Worm (Caenorhabditis elegans) whole organism, L4 larva: ENCODE measurements around the gene damt-1.

ENCODE experiments used
- R02D3.7 ChIP-seq: fragments of 150-350 bp; sonication (generic microtip); optimal IDR thresholded peaks from 3 replicates; lab custom pipeline; 2014; ENCODE audit warnings: missing biosample characterization, missing genetic modification characterization
- T20F7.1 ChIP-seq: fragments of 200-800 bp; sonication (Bioruptor generic); optimal IDR thresholded peaks from 2 replicates; lab custom pipeline; 2018; ENCODE audit warnings: mild to moderate bottlenecking, missing genetic modification characterization, missing compliant biosample characterization
- T26A8.4 ChIP-seq: fragments of 200-800 bp; sonication (Bioruptor generic); IDR thresholded peaks from 2 replicates; pipeline ENCODE4 v1.3.6; 2022; ENCODE audit warnings: missing genetic modification characterization, missing compliant biosample characterization
- Y48G9A.11 ChIP-seq: fragments of 200-800 bp; sonication (Bioruptor generic); IDR thresholded peaks from 2 replicates; pipeline ENCODE4 v1.3.6; 2022; ENCODE audit warnings: missing genetic modification reagents, missing genetic modification characterization, missing compliant biosample characterization
- Y5F2A.4 ChIP-seq: fragments of 200-800 bp; sonication (Bioruptor generic); optimal IDR thresholded peaks from 2 replicates; lab custom pipeline; 2018; ENCODE audit warnings: mild to moderate bottlenecking, missing genetic modification characterization, missing compliant biosample characterization
- Y75B8A.6 ChIP-seq: fragments of 200-800 bp; sonication (Bioruptor generic); IDR thresholded peaks from 2 replicates; pipeline ENCODE4 v1.3.6; 2022; ENCODE audit warnings: missing genetic modification reagents, missing genetic modification characterization, missing compliant biosample characterization
- ZK337.2 ChIP-seq: fragments of 200-800 bp; sonication (Bioruptor generic); IDR thresholded peaks from 2 replicates; pipeline ENCODE4 v1.3.6; 2022; ENCODE audit warnings: missing genetic modification reagents, missing genetic modification characterization, missing compliant biosample characterization
- ZK546.5 ChIP-seq, 2 experiments: sonication (generic microtip); optimal IDR thresholded peaks; 2 replicates each; lab custom pipeline; 2017; ENCODE audit warnings: missing biosample characterization in 2 of 2, missing genetic modification characterization in 2 of 2
- aly-2 ChIP-seq: sonication (generic microtip); optimal IDR thresholded peaks from 2 replicates; lab custom pipeline; 2018; ENCODE audit warnings: missing biosample characterization, missing genetic modification characterization
- ama-1 ChIP-seq: fragments of 150-350 bp; optimal IDR thresholded peaks from 2 replicates; lab custom pipeline; 2014; ENCODE audit warnings: inconsistent platforms, mixed read lengths
- attf-4 ChIP-seq: sonication (generic microtip); optimal IDR thresholded peaks from 3 replicates; lab custom pipeline; 2017; ENCODE audit warnings: missing biosample characterization, missing genetic modification characterization
- ceh-20 ChIP-seq: fragments of 200-800 bp; sonication (Bioruptor generic); IDR thresholded peaks from 2 replicates; pipeline ENCODE4 v1.3.6; 2022; ENCODE audit warnings: missing genetic modification reagents, missing genetic modification characterization, missing compliant biosample characterization
- ceh-32 ChIP-seq: sonication (generic microtip); optimal IDR thresholded peaks from 2 replicates; lab custom pipeline; 2016; ENCODE audit warnings: mild to moderate bottlenecking, missing genetic modification characterization, missing compliant biosample characterization; ENCODE audit not compliant: poor library complexity
- ceh-62 ChIP-seq: sonication (generic microtip); optimal IDR thresholded peaks from 2 replicates; lab custom pipeline; 2017; ENCODE audit warnings: missing biosample characterization, missing genetic modification characterization
- ces-1 ChIP-seq: fragments of 150-350 bp; sonication (generic microtip); optimal IDR thresholded peaks from 4 replicates; lab custom pipeline; 2014; ENCODE audit warnings: missing biosample characterization, missing genetic modification reagents, missing genetic modification characterization
- cey-2 ChIP-seq: sonication (generic microtip); optimal IDR thresholded peaks from 3 replicates; lab custom pipeline; 2017; ENCODE audit warnings: missing genetic modification characterization, mild to moderate bottlenecking, missing compliant biosample characterization, antibody characterized with exemption, borderline replicate concordance; ENCODE audit not compliant: insufficient read depth
- ctbp-1 ChIP-seq: fragments of 200-800 bp; sonication (Bioruptor generic); IDR thresholded peaks from 2 replicates; pipeline ENCODE4 v1.3.6; 2022; ENCODE audit warnings: missing genetic modification reagents, missing genetic modification characterization, missing compliant biosample characterization
- dmd-6 ChIP-seq: fragments of 200-800 bp; sonication (Bioruptor generic); IDR thresholded peaks from 2 replicates; pipeline ENCODE4 v1.3.6; 2022; ENCODE audit warnings: missing genetic modification reagents, missing genetic modification characterization, missing compliant biosample characterization
- dmd-8 ChIP-seq: fragments of 200-800 bp; sonication (Bioruptor generic); IDR thresholded peaks from 2 replicates; pipeline ENCODE4 v1.3.6; 2022; ENCODE audit warnings: missing genetic modification characterization, missing compliant biosample characterization
- dmd-9 ChIP-seq: fragments of 200-800 bp; sonication (Bioruptor generic); IDR thresholded peaks from 2 replicates; pipeline ENCODE4 v1.3.6; 2022; ENCODE audit warnings: missing genetic modification reagents, missing genetic modification characterization, missing compliant biosample characterization
- duxl-1 ChIP-seq: sonication (generic microtip); optimal IDR thresholded peaks from 2 replicates; lab custom pipeline; 2016; ENCODE audit warnings: mild to moderate bottlenecking, missing genetic modification characterization, moderate library complexity, missing compliant biosample characterization; ENCODE audit not compliant: poor library complexity
- egl-43 ChIP-seq: fragments of 200-800 bp; sonication (Bioruptor generic); IDR thresholded peaks from 2 replicates; pipeline ENCODE4 v1.3.6; 2022; ENCODE audit warnings: missing genetic modification reagents, missing genetic modification characterization, missing compliant biosample characterization
- hif-1 ChIP-seq, 2 experiments: sonication (generic microtip); optimal IDR thresholded peaks; 2 replicates each; lab custom pipeline; 2016 to 2017; ENCODE audit warnings: missing compliant biosample characterization in 2 of 2, missing genetic modification characterization in 2 of 2, missing genetic modification reagents in 2 of 2, missing genotype in 2 of 2, mild to moderate bottlenecking in 1 of 2
- hlh-11 ChIP-seq: fragments of 200-800 bp; sonication (Bioruptor generic); optimal IDR thresholded peaks from 2 replicates; lab custom pipeline; 2018; ENCODE audit warnings: mild to moderate bottlenecking, missing genetic modification characterization, missing compliant biosample characterization
- lin-1 ChIP-seq: fragments of 200-800 bp; sonication (Bioruptor generic); IDR thresholded peaks from 2 replicates; pipeline ENCODE4 v1.3.6; 2022; ENCODE audit warnings: missing genetic modification reagents, missing genetic modification characterization, missing compliant biosample characterization
- lin-13 ChIP-seq: fragments of 150-350 bp; optimal IDR thresholded peaks from 2 replicates; lab custom pipeline; 2014; ENCODE audit warnings: missing biosample characterization, missing genetic modification reagents, missing genetic modification characterization
- lin-29 ChIP-seq: fragments of 200-800 bp; sonication (Bioruptor generic); IDR thresholded peaks from 2 replicates; pipeline ENCODE4 v1.3.6; 2022; ENCODE audit warnings: missing genetic modification reagents, missing genetic modification characterization, missing compliant biosample characterization
- lin-38 ChIP-seq: fragments of 200-800 bp; sonication (Bioruptor generic); IDR thresholded peaks from 2 replicates; pipeline ENCODE4 v1.3.6; 2022; ENCODE audit warnings: missing genetic modification reagents, missing genetic modification characterization, missing compliant biosample characterization
- lir-3 ChIP-seq: sonication (generic microtip); optimal IDR thresholded peaks from 2 replicates; lab custom pipeline; 2016; ENCODE audit warnings: mild to moderate bottlenecking, missing genetic modification characterization, missing compliant biosample characterization
- mdt-29 ChIP-seq: fragments of 200-800 bp; sonication (Bioruptor generic); IDR thresholded peaks from 2 replicates; pipeline ENCODE4 v1.3.6; 2022; ENCODE audit warnings: missing genetic modification reagents, missing genetic modification characterization, missing compliant biosample characterization
- mxl-2 ChIP-seq: fragments of 200-800 bp; sonication (Bioruptor generic); conservative IDR thresholded peaks from 2 replicates; pipeline ENCODE4 v1.3.6; 2022; ENCODE audit warnings: missing genetic modification reagents, missing genetic modification characterization, missing compliant biosample characterization
- nhr-102 ChIP-seq: sonication (generic microtip); optimal IDR thresholded peaks from 2 replicates; lab custom pipeline; 2016; ENCODE audit warnings: mild to moderate bottlenecking, missing genetic modification characterization, moderate library complexity, missing compliant biosample characterization
- nhr-237 ChIP-seq: sonication (generic microtip); optimal IDR thresholded peaks from 2 replicates; lab custom pipeline; 2017; ENCODE audit warnings: missing biosample characterization, missing genetic modification characterization
- nhr-25 ChIP-seq: sonication (generic microtip); optimal IDR thresholded peaks from 2 replicates; lab custom pipeline; 2017; ENCODE audit warnings: missing genetic modification characterization, mild to moderate bottlenecking, missing compliant biosample characterization, antibody characterized with exemption, moderate library complexity, borderline replicate concordance; ENCODE audit not compliant: insufficient read depth
- nhr-28 ChIP-seq: fragments of 150-350 bp; optimal IDR thresholded peaks from 2 replicates; lab custom pipeline; 2014; ENCODE audit warnings: missing biosample characterization, missing genetic modification characterization
- nhr-42 ChIP-seq: fragments of 200-800 bp; sonication (Bioruptor generic); IDR thresholded peaks from 2 replicates; pipeline ENCODE4 v1.3.6; 2022; ENCODE audit warnings: missing genetic modification characterization, missing compliant biosample characterization
- nhr-48 ChIP-seq: sonication (generic microtip); optimal IDR thresholded peaks from 2 replicates; lab custom pipeline; 2016; ENCODE audit warnings: mild to moderate bottlenecking, missing genetic modification characterization, missing compliant biosample characterization
- nhr-76 ChIP-seq: fragments of 150-350 bp; optimal IDR thresholded peaks from 2 replicates; lab custom pipeline; 2014; ENCODE audit warnings: missing biosample characterization, missing genetic modification characterization
- nhr-77 ChIP-seq: fragments of 150-350 bp; optimal IDR thresholded peaks from 2 replicates; lab custom pipeline; 2014; ENCODE audit warnings: missing biosample characterization, missing genetic modification characterization
- rbr-2 ChIP-seq: sonication (generic microtip); optimal IDR thresholded peaks from 2 replicates; lab custom pipeline; 2016; ENCODE audit warnings: missing genotype, missing genetic modification characterization, missing compliant biosample characterization
- snpc-1.2 ChIP-seq: fragments of 200-800 bp; sonication (Bioruptor generic); IDR thresholded peaks from 2 replicates; pipeline ENCODE4 v1.3.6; 2022; ENCODE audit warnings: missing genetic modification reagents, missing genetic modification characterization, missing compliant biosample characterization
- spr-1 ChIP-seq: sonication (generic microtip); optimal IDR thresholded peaks from 2 replicates; lab custom pipeline; 2016; ENCODE audit warnings: mild to moderate bottlenecking, missing genetic modification characterization, missing compliant biosample characterization
- spr-3 ChIP-seq: fragments of 200-800 bp; sonication (Bioruptor generic); optimal IDR thresholded peaks from 2 replicates; lab custom pipeline; 2018; ENCODE audit warnings: mild to moderate bottlenecking, missing genetic modification characterization, missing compliant biosample characterization
- tag-97 ChIP-seq: fragments of 200-800 bp; sonication (Bioruptor generic); IDR thresholded peaks from 2 replicates; pipeline ENCODE4 v1.3.6; 2022; ENCODE audit warnings: missing genetic modification characterization, missing compliant biosample characterization
- unc-130 ChIP-seq: sonication (generic microtip); optimal IDR thresholded peaks from 2 replicates; lab custom pipeline; 2016; ENCODE audit warnings: missing genetic modification reagents, missing genetic modification characterization, missing compliant biosample characterization
- unc-39 ChIP-seq: sonication (generic microtip); optimal IDR thresholded peaks from 2 replicates; lab custom pipeline; 2017; ENCODE audit warnings: missing biosample characterization, missing genetic modification characterization
- vab-7 ChIP-seq: fragments of 200-800 bp; sonication (Bioruptor generic); IDR thresholded peaks from 2 replicates; pipeline ENCODE4 v1.3.6; 2022; ENCODE audit warnings: missing genetic modification reagents, missing genetic modification characterization, missing compliant biosample characterization
- zfp-2 ChIP-seq: sonication (generic microtip); optimal IDR thresholded peaks from 2 replicates; lab custom pipeline; 2016; ENCODE audit warnings: mild to moderate bottlenecking, missing genetic modification characterization, missing compliant biosample characterization
- zip-11 ChIP-seq: fragments of 200-800 bp; sonication (Bioruptor generic); IDR thresholded peaks from 2 replicates; pipeline ENCODE4 v1.3.6; 2022; ENCODE audit warnings: missing genetic modification characterization, missing compliant biosample characterization
- zip-2 ChIP-seq: fragments of 150-350 bp; optimal IDR thresholded peaks from 2 replicates; lab custom pipeline; 2014; ENCODE audit warnings: missing biosample characterization, missing genetic modification characterization
- ztf-11 ChIP-seq: fragments of 150-350 bp; optimal IDR thresholded peaks from 2 replicates; lab custom pipeline; 2014; ENCODE audit warnings: missing biosample characterization, missing genetic modification characterization
- ztf-7 ChIP-seq: fragments of 150-350 bp; optimal IDR thresholded peaks from 2 replicates; lab custom pipeline; 2014; ENCODE audit warnings: missing biosample characterization, missing genetic modification characterization

The damt-1 gene

ce11 chrII:5725094-5725493 lies 5.1 kb downstream of the damt-1 start:
- TF ChIP-seq lin-13 (GFP tag; lab: Kevin White, UChicago) = no peak
- TF ChIP-seq hlh-11 (tag; lab: Kevin White, UChicago) = no peak
- TF ChIP-seq egl-43 (GFP tag; lab: Robert Waterston, UW) = no peak
- no peak for TF ChIP-seq lir-3 (tag; lab: Kevin White, UChicago)
- no peak for TF ChIP-seq nhr-77 (tag; lab: Kevin White, UChicago)
- no peak for TF ChIP-seq zfp-2 (tag; lab: Kevin White, UChicago)
- no peak for TF ChIP-seq T26A8.4 (GFP tag; lab: Robert Waterston, UW)
- TF ChIP-seq nhr-237 (tag; lab: Kevin White, UChicago) = no peak
- no peak for TF ChIP-seq ceh-62 (tag; lab: Kevin White, UChicago)
- peak; percentile 67 for TF ChIP-seq ces-1
- no peak for TF ChIP-seq nhr-102
- no peak for TF ChIP-seq nhr-42
- TF ChIP-seq Y75B8A.6 = no peak
- TF ChIP-seq dmd-9 (GFP tag; lab: Robert Waterston, UW) = no peak
- TF ChIP-seq nhr-48 (tag; lab: Kevin White, UChicago) = no peak
- no peak for TF ChIP-seq ztf-11 (tag; lab: Kevin White, UChicago)
- TF ChIP-seq nhr-25 = no peak
- TF ChIP-seq dmd-8 (GFP tag; lab: Robert Waterston, UW) = no peak
- no peak for TF ChIP-seq aly-2 (tag; lab: Kevin White, UChicago)
- TF ChIP-seq unc-130 (GFP tag; lab: Kevin White, UChicago) = no peak
- no peak for TF ChIP-seq lin-1 (GFP tag; lab: Robert Waterston, UW)
- TF ChIP-seq unc-39 (tag; lab: Kevin White, UChicago) = no peak
- no peak for TF ChIP-seq ama-1 (lab: Kevin White, UChicago)
- TF ChIP-seq lin-38 (GFP tag; lab: Robert Waterston, UW) = no peak
- TF ChIP-seq snpc-1.2 (GFP tag; lab: Robert Waterston, UW) = no peak
- TF ChIP-seq ctbp-1 (GFP tag; lab: Robert Waterston, UW) = peak; percentile 73
- no peak for TF ChIP-seq Y5F2A.4
- peak; percentile 21; the same call in 1 of the 2 replicates for TF ChIP-seq dmd-6 (GFP tag; lab: Robert Waterston, UW)
- no peak for TF ChIP-seq lin-29 (GFP tag; lab: Robert Waterston, UW)
- no peak for TF ChIP-seq cey-2 (tag; lab: Kevin White, UChicago)
- TF ChIP-seq hif-1 (tag; optimal IDR thresholded peaks at IDR 0.05; lab: Kevin White, UChicago) = peak in 1 of 2 experiments; percentile 37
- TF ChIP-seq ZK337.2 = no peak
- TF ChIP-seq mxl-2 (GFP tag; lab: Robert Waterston, UW) = no peak
- TF ChIP-seq ZK546.5 (tag; optimal IDR thresholded peaks at IDR 0.05; lab: Kevin White, UChicago) = no peak
- TF ChIP-seq spr-1 = no peak
- no peak for TF ChIP-seq nhr-28
- TF ChIP-seq duxl-1 (tag; lab: Kevin White, UChicago) = no peak
- TF ChIP-seq zip-11 (GFP tag; lab: Robert Waterston, UW) = no peak
- no peak for TF ChIP-seq ztf-7 (tag; lab: Kevin White, UChicago)
- peak; percentile 35; the same call in 1 of the 2 replicates for TF ChIP-seq vab-7 (GFP tag; lab: Robert Waterston, UW)
- no peak for TF ChIP-seq attf-4 (tag; lab: Kevin White, UChicago)
- TF ChIP-seq mdt-29 = no peak
- TF ChIP-seq zip-2 (tag; lab: Kevin White, UChicago) = no peak
- TF ChIP-seq T20F7.1 (GFP tag; lab: Kevin White, UChicago) = no peak
- TF ChIP-seq Y48G9A.11 (GFP tag; lab: Robert Waterston, UW) = no peak
- no peak for TF ChIP-seq tag-97 (GFP tag; lab: Robert Waterston, UW)
- TF ChIP-seq R02D3.7 (tag; lab: Kevin White, UChicago) = no peak
- no peak for TF ChIP-seq spr-3
- TF ChIP-seq rbr-2 = peak; percentile 84
- TF ChIP-seq nhr-76 (tag; lab: Kevin White, UChicago) = no peak
- TF ChIP-seq ceh-20 (GFP tag; lab: Robert Waterston, UW) = peak; percentile 46; the same call in 1 of the 2 replicates
- TF ChIP-seq ceh-32 = no peak
